Worm (Caenorhabditis elegans) whole organism, L1 larva: ENCODE measurements around the gene F10E9.5.

Experiments
- C04F5.9 ChIP-seq: sonication (generic microtip); optimal IDR thresholded peaks from 2 replicates; lab custom pipeline; 2016; ENCODE audit warnings: missing genetic modification characterization, missing compliant biosample characterization
- C16A3.4 ChIP-seq: fragments of 150-350 bp; optimal IDR thresholded peaks from 2 replicates; lab custom pipeline; 2014; ENCODE audit warnings: missing biosample characterization, missing genetic modification characterization
- blmp-1 ChIP-seq: fragments of 150-350 bp; optimal IDR thresholded peaks from 2 replicates; lab custom pipeline; 2014; ENCODE audit warnings: missing biosample characterization, missing genetic modification characterization
- ceh-8 ChIP-seq: fragments of 200-800 bp; sonication (Bioruptor generic); optimal IDR thresholded peaks from 2 replicates; lab custom pipeline; 2018; ENCODE audit warnings: mild to moderate bottlenecking, missing genetic modification characterization, moderate library complexity, missing compliant biosample characterization
- ceh-90 ChIP-seq: sonication (generic microtip); optimal IDR thresholded peaks from 2 replicates; lab custom pipeline; 2016; ENCODE audit warnings: missing genetic modification characterization, missing compliant biosample characterization
- ces-1 ChIP-seq: fragments of 150-350 bp; optimal IDR thresholded peaks from 2 replicates; lab custom pipeline; 2014; ENCODE audit warnings: missing biosample characterization, missing genetic modification reagents, missing genetic modification characterization
- dpl-1 ChIP-seq, 3 experiments: fragments of 150-350 bp in 2 of 3; sonication (generic microtip) in 1 of 3; optimal IDR thresholded peaks; 2 replicates each; lab custom pipeline; 2014 to 2017; ENCODE audit warnings: missing biosample characterization in 3 of 3, missing genetic modification characterization in 3 of 3, missing genetic modification reagents in 3 of 3
- dsc-1 ChIP-seq: sonication (generic microtip); optimal IDR thresholded peaks from 2 replicates; lab custom pipeline; 2016; ENCODE audit warnings: mild to moderate bottlenecking, missing genetic modification characterization, missing compliant biosample characterization
- efl-1 ChIP-seq, 4 experiments: fragments of 150-350 bp; optimal IDR thresholded peaks in 3 of 4; peaks in 1 of 4; 1 replicate in 1 of 4; 2 replicates in 3 of 4; lab custom pipeline; 2014; ENCODE audit warnings: missing biosample characterization in 2 of 4, missing genetic modification characterization in 2 of 4, missing genetic modification reagents in 2 of 4
- egl-27 ChIP-seq, 2 experiments: fragments of 150-350 bp in 1 of 2; sonication (generic microtip); optimal IDR thresholded peaks; 3 replicates each; lab custom pipeline; 2017 to 2018; ENCODE audit warnings: missing biosample characterization in 2 of 2, missing genetic modification characterization in 2 of 2, missing genetic modification reagents in 2 of 2
- ets-5 ChIP-seq: fragments of 200-800 bp; sonication (Bioruptor generic); IDR thresholded peaks from 2 replicates; pipeline ENCODE4 v1.3.6; 2022; ENCODE audit warnings: missing genetic modification characterization, missing compliant biosample characterization
- fkh-4 ChIP-seq: sonication (generic microtip); optimal IDR thresholded peaks from 2 replicates; lab custom pipeline; 2016; ENCODE audit warnings: missing compliant biosample characterization, missing genetic modification characterization, borderline replicate concordance
- fkh-8 ChIP-seq: sonication (generic microtip); optimal IDR thresholded peaks from 2 replicates; lab custom pipeline; 2016; ENCODE audit warnings: mild to moderate bottlenecking, missing genetic modification characterization, missing compliant biosample characterization
- hlh-4 ChIP-seq: sonication (generic microtip); optimal IDR thresholded peaks from 2 replicates; lab custom pipeline; 2016; ENCODE audit warnings: mild to moderate bottlenecking, missing genetic modification characterization, missing compliant biosample characterization
- lin-15B ChIP-seq: fragments of 150-350 bp; sonication (generic microtip); optimal IDR thresholded peaks from 3 replicates; lab custom pipeline; 2014; ENCODE audit warnings: missing biosample characterization, missing genetic modification characterization
- lin-35 ChIP-seq, 2 experiments: fragments of 150-350 bp; optimal IDR thresholded peaks; 2 replicates each; lab custom pipeline; 2014; ENCODE audit warnings: missing biosample characterization in 2 of 2, missing genetic modification characterization in 2 of 2, missing genetic modification reagents in 2 of 2
- lir-3 ChIP-seq: sonication (generic microtip); optimal IDR thresholded peaks from 2 replicates; lab custom pipeline; 2016; ENCODE audit warnings: mild to moderate bottlenecking, missing genetic modification characterization, moderate library complexity, missing compliant biosample characterization; ENCODE audit not compliant: poor library complexity
- lsy-2 ChIP-seq, 2 experiments: fragments of 150-350 bp; optimal IDR thresholded peaks; 2 replicates each; lab custom pipeline; 2014; ENCODE audit warnings: missing biosample characterization in 2 of 2, missing genetic modification characterization in 2 of 2
- mab-9 ChIP-seq: fragments of 200-800 bp; sonication (Bioruptor generic); IDR thresholded peaks from 2 replicates; pipeline ENCODE4 v1.3.6; 2022; ENCODE audit warnings: missing genetic modification reagents, missing genetic modification characterization, missing compliant biosample characterization
- mep-1 ChIP-seq: fragments of 150-350 bp; optimal IDR thresholded peaks from 2 replicates; lab custom pipeline; 2014; ENCODE audit warnings: missing biosample characterization, missing genetic modification characterization
- nhr-11 ChIP-seq: fragments of 150-350 bp; optimal IDR thresholded peaks from 2 replicates; lab custom pipeline; 2014; ENCODE audit warnings: missing biosample characterization, missing genetic modification characterization
- nhr-12 ChIP-seq: sonication (generic microtip); optimal IDR thresholded peaks from 2 replicates; lab custom pipeline; 2017; ENCODE audit warnings: missing biosample characterization, missing genetic modification characterization
- nhr-19 ChIP-seq: fragments of 200-800 bp; sonication (Bioruptor generic); conservative IDR thresholded peaks from 2 replicates; pipeline ENCODE4 v1.3.6; 2022; ENCODE audit warnings: missing genetic modification characterization, missing compliant biosample characterization
- nhr-20 ChIP-seq: sonication (generic microtip); optimal IDR thresholded peaks from 2 replicates; lab custom pipeline; 2016; ENCODE audit warnings: mild to moderate bottlenecking, missing genetic modification characterization, missing compliant biosample characterization
- nhr-237 ChIP-seq: fragments of 150-350 bp; optimal IDR thresholded peaks from 2 replicates; lab custom pipeline; 2014; ENCODE audit warnings: missing biosample characterization, missing genetic modification characterization
- nhr-47 ChIP-seq: sonication (generic microtip); optimal IDR thresholded peaks from 2 replicates; lab custom pipeline; 2016; ENCODE audit warnings: mild to moderate bottlenecking, missing genetic modification characterization, moderate library complexity, missing compliant biosample characterization
- nhr-84 ChIP-seq: sonication (generic microtip); optimal IDR thresholded peaks from 2 replicates; lab custom pipeline; 2017; ENCODE audit warnings: missing biosample characterization, missing genetic modification characterization
- nhr-85 ChIP-seq: sonication (generic microtip); peaks from one replicate; lab custom pipeline; 2016; ENCODE audit warnings: missing genetic modification characterization, inconsistent platforms, missing compliant biosample characterization
- pag-3 ChIP-seq: sonication (generic microtip); optimal IDR thresholded peaks from 2 replicates; lab custom pipeline; 2017; ENCODE audit warnings: missing genetic modification characterization, mild to moderate bottlenecking, missing compliant biosample characterization, antibody characterized with exemption, borderline replicate concordance; ENCODE audit not compliant: insufficient read depth
- pqm-1 ChIP-seq: sonication (generic microtip); optimal IDR thresholded peaks from 3 replicates; lab custom pipeline; 2017; ENCODE audit warnings: missing biosample characterization, missing genetic modification characterization
- rnt-1 ChIP-seq: sonication (generic microtip); optimal IDR thresholded peaks from 2 replicates; lab custom pipeline; 2016; ENCODE audit warnings: mild to moderate bottlenecking, missing genetic modification characterization, moderate library complexity, missing compliant biosample characterization
- skn-1 ChIP-seq: fragments of 150-350 bp; optimal IDR thresholded peaks from 2 replicates; lab custom pipeline; 2014; ENCODE audit warnings: missing biosample characterization, missing genetic modification characterization
- snpc-4 ChIP-seq: fragments of 150-350 bp; optimal IDR thresholded peaks from 2 replicates; lab custom pipeline; 2014; ENCODE audit warnings: missing biosample characterization, missing genetic modification characterization
- snu-23 ChIP-seq: sonication (generic microtip); optimal IDR thresholded peaks from 2 replicates; lab custom pipeline; 2016; ENCODE audit warnings: missing genetic modification characterization, missing compliant biosample characterization
- sox-4 ChIP-seq: sonication (generic microtip); optimal IDR thresholded peaks from 2 replicates; lab custom pipeline; 2016; ENCODE audit warnings: missing genetic modification characterization, missing compliant biosample characterization
- tlp-1 ChIP-seq: fragments of 150-350 bp; optimal IDR thresholded peaks from 2 replicates; lab custom pipeline; 2014; ENCODE audit warnings: missing biosample characterization, missing genetic modification characterization
- unc-30 ChIP-seq: sonication (generic microtip); optimal IDR thresholded peaks from 2 replicates; lab custom pipeline; 2017; ENCODE audit warnings: missing biosample characterization, missing genetic modification characterization
- unc-62 ChIP-seq: fragments of 150-350 bp; optimal IDR thresholded peaks from 2 replicates; lab custom pipeline; 2014; ENCODE audit warnings: missing biosample characterization, missing genetic modification reagents, missing genetic modification characterization
- vab-15 ChIP-seq: sonication (generic microtip); optimal IDR thresholded peaks from 2 replicates; lab custom pipeline; 2017; ENCODE audit warnings: missing genotype, mild to moderate bottlenecking, missing genetic modification characterization, missing compliant biosample characterization
- xbp-1 ChIP-seq: sonication (generic microtip); optimal IDR thresholded peaks from 2 replicates; lab custom pipeline; 2016; ENCODE audit warnings: missing genetic modification characterization, missing compliant biosample characterization
- zip-4 ChIP-seq: fragments of 200-800 bp; sonication (Bioruptor generic); optimal IDR thresholded peaks from 2 replicates; lab custom pipeline; 2018; ENCODE audit warnings: mild to moderate bottlenecking, missing genetic modification characterization, moderate library complexity, missing compliant biosample characterization
- ztf-11 ChIP-seq, 2 experiments: sonication (generic microtip); optimal IDR thresholded peaks; 2 replicates each; lab custom pipeline; 2016 to 2017; ENCODE audit warnings: missing genetic modification characterization in 2 of 2, missing biosample characterization in 1 of 2, missing compliant biosample characterization in 1 of 2

Gene F10E9.5

DNA sequence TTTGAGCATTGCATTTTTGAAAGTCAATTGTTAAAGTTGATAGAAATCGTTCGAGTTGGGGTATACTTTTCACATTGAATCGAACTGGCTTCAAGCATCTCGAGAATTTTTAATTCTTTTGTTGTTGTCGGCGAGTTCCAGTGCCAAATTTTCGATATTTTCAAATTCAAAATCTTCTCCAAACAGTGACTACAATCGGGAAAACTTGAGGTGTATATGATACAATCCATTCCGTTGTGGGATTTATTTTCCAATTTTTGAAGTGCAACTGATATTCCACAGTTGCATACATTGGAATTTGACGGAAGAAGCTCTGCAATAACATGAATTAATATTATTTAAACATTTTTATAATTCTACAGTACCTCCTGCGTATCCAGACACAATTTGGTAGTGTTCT is 1.6 kb upstream of the F10E9.5 start:
- TF ChIP-seq lir-3 (tag; lab: Kevin White, UChicago), result no peak
- no peak for TF ChIP-seq snpc-4 (tag; lab: Kevin White, UChicago)
- no peak for TF ChIP-seq dpl-1 (GFP tag; optimal IDR thresholded peaks at IDR 0.05; lab: Kevin White, UChicago)
- no peak for TF ChIP-seq ceh-8 (GFP tag; lab: Kevin White, UChicago)
- TF ChIP-seq tlp-1 (tag; lab: Kevin White, UChicago), result no peak
- TF ChIP-seq xbp-1 (tag; lab: Kevin White, UChicago), result no peak
- TF ChIP-seq lsy-2 (tag; optimal IDR thresholded peaks at IDR 0.05; lab: Kevin White, UChicago), result no peak
- no peak for TF ChIP-seq unc-62
- no peak for TF ChIP-seq mep-1 (tag; lab: Kevin White, UChicago)
- no peak for TF ChIP-seq nhr-237 (tag; lab: Kevin White, UChicago)
- TF ChIP-seq ces-1 (GFP tag; lab: Kevin White, UChicago), result no peak
- TF ChIP-seq dsc-1, result no peak
- no peak for TF ChIP-seq nhr-47
- no peak for TF ChIP-seq nhr-84 (tag; lab: Kevin White, UChicago)
- TF ChIP-seq sox-4 (tag; lab: Kevin White, UChicago), result no peak
- no peak for TF ChIP-seq nhr-19 (GFP tag; lab: Robert Waterston, UW)
- no peak for TF ChIP-seq lin-35 (GFP tag; optimal IDR thresholded peaks at IDR 0.05; lab: Kevin White, UChicago)
- no peak for TF ChIP-seq C04F5.9
- TF ChIP-seq snu-23 (GFP tag; lab: Kevin White, UChicago), result no peak

DNA sequence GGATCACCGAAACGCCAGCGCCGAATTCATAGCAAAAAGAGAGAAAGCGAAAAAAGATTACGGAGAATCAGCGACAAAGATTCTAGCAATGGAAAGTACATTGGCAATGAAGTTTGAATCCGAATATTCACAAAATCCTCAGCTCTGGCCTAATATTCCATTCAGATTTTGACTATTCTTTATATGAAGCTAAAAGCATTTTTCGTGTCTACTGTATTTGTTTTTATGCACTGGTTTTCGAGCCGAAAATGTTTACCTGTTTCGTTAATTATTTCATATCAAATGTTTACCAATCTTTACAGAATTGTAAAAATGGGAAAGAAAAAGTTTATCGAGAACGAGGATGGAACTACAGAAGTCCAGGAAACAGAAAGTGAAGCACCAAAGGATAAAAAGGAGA is 846 bp downstream of the F10E9.5 start, which contains the start of gene F10E9.4:
Gene F10E9.4 (plus strand): TSS at position 301 of the 400 bp plus-strand sequence.
- TF ChIP-seq unc-30 (tag; lab: Kevin White, UChicago) (no peak), hlh-4 (tag; lab: Kevin White, UChicago) (no peak), nhr-11 (tag; lab: Kevin White, UChicago) (no peak), pag-3 (tag; lab: Kevin White, UChicago) (no peak), snpc-4 (tag; lab: Kevin White, UChicago) (no peak), ets-5 (GFP tag; lab: Robert Waterston, UW) (no peak), ceh-90 (tag; lab: Kevin White, UChicago) (no peak), lsy-2 (tag; optimal IDR thresholded peaks at IDR 0.05; lab: Kevin White, UChicago) (no peak), nhr-20 (tag; lab: Kevin White, UChicago) (no peak), mep-1 (tag; lab: Kevin White, UChicago) (no peak), egl-27 (tag; optimal IDR thresholded peaks at IDR 0.05; lab: Kevin White, UChicago) (no peak), mab-9 (GFP tag; lab: Robert Waterston, UW) (no peak), nhr-47 (no peak), vab-15 (no peak), nhr-12 (tag; lab: Kevin White, UChicago) (no peak)

DNA sequence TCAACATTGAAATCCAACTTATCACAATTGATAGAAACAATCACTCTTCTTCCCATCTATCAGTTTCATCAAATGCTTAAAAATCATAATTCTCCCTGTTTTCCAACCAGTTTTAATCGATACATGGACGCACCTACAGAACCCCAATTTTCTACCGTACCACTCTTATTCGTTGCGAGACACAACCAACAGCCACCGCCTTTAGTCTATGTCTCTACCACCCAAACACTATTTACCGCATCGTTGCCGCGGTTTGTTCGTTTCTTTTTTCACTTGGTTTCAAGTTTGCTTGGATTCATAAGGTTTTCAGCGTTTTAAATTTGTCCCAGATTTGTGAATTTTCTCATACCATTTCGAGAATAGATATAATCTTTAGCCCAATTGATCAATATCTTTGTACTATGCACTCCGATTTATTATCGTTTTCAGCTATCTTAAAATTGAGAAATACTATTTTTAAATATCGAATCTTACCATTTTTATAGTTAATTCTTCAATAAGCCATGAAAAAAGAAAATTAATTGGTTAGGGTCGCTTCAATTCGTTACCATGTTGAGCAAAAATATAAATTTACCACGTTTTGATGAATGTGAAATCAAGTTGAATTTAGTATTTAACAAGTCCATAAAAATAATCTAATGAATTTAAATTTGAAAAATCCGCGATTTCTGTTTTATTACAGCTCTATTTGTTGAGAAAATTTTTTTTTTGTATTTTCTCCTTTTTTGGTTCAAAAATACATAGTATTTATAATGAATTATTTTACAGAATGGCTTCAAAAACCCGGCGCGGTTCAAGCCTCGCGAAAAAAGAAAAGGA is 3.1 kb downstream of the F10E9.5 start, which contains the start of gene F10E9.3:
Gene F10E9.3 (plus strand): TSS at position 769 of the 819 bp plus-strand sequence.
- TF ChIP-seq snu-23 (GFP tag; lab: Kevin White, UChicago) (peak; percentile 23), dpl-1 (GFP tag; optimal IDR thresholded peaks at IDR 0.05; lab: Kevin White, UChicago) (peak in 2 of 3 experiments; percentile 36 to 55), ces-1 (GFP tag; lab: Kevin White, UChicago) (no peak), fkh-4 (no peak), lin-15B (tag; lab: Kevin White, UChicago) (no peak), ztf-11 (tag; optimal IDR thresholded peaks at IDR 0.05; lab: Kevin White, UChicago) (no peak), lin-35 (GFP tag; optimal IDR thresholded peaks at IDR 0.05; lab: Kevin White, UChicago) (peak; percentile 3 to 72), skn-1 (peak; percentile 21), efl-1 (optimal IDR thresholded peaks at IDR 0.05; lab: Kevin White, UChicago) (peak; percentile 42 to 58), efl-1 (GFP tag; optimal IDR thresholded peaks at IDR 0.05 in 1 of 2; lab: Kevin White, UChicago) (peak; percentile 16 to 86), nhr-85 (tag; lab: Kevin White, UChicago) (peak; percentile 78), lsy-2 (tag; optimal IDR thresholded peaks at IDR 0.05; lab: Kevin White, UChicago) (peak; percentile 80 to 97), blmp-1 (tag; lab: Kevin White, UChicago) (peak; percentile 50), fkh-8 (tag; lab: Kevin White, UChicago) (no peak), pqm-1 (tag; lab: Kevin White, UChicago) (no peak), rnt-1 (peak; percentile 27), C16A3.4 (tag; lab: Kevin White, UChicago) (peak; percentile 3), zip-4 (GFP tag; lab: Kevin White, UChicago) (no peak)
